Fruit fly (Drosophila melanogaster) Kc167 (cell line): Measurements from ENCODE around the gene betaNACtes1.

Source experiments
- Myc ChIP-seq: fragments of >200 bp; optimal IDR thresholded peaks from 2 replicates; lab custom pipeline; 2017; ENCODE audit warnings: missing external identifiers
- Sin3A ChIP-seq: fragments of >200 bp; optimal IDR thresholded peaks from 2 replicates; lab custom pipeline; 2018; ENCODE audit warnings: missing external identifiers
- h ChIP-seq: fragments of >200 bp; optimal IDR thresholded peaks from 3 replicates; lab custom pipeline; 2018; ENCODE audit warnings: missing external identifiers
- insv ChIP-seq: fragments of >200 bp; optimal IDR thresholded peaks from 3 replicates; lab custom pipeline; 2018; ENCODE audit warnings: missing external identifiers
- psq ChIP-seq: fragments of >200 bp; optimal IDR thresholded peaks from 2 replicates; lab custom pipeline; 2017; ENCODE audit warnings: missing external identifiers
- ttk ChIP-seq: sonication (Bioruptor generic); optimal IDR thresholded peaks from 2 replicates; lab custom pipeline; 2017; ENCODE audit warnings: missing external identifiers

DNA sequence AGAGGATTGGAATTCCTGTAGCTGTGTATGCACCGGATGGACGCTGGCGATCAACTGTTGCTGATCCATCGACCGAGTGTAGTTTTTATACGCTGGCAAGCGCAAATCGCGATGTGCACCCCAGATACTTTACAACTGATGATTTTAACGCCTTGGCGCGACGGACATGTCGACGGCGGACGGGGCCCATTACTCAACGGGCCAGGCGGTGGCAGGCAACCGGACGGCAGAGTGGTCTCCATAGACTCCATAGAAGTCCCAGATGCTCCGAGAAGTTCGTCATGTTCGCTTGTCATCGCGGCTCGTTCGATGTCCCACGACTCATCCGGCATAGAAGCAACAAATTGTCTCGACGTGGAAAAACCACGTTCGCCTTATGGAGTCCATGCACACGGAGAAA, 19.5 kb upstream of the betaNACtes1 start, which contains the start of gene CG13403:
- TF ChIP-seq psq (lab: Kevin White, UChicago) (no peak), insv (lab: Kevin White, UChicago) (no peak), ttk (lab: Kevin White, UChicago) (no peak), Myc (lab: Kevin White, UChicago) (no peak), Sin3A (lab: Kevin White, UChicago) (no peak), h (lab: Kevin White, UChicago) (no peak)
